Worm (Caenorhabditis elegans): ENCODE data around the gene ugt-34.

ce11 chrV:10693749-10694148 lies 37.0 kb upstream of the ugt-34 start:
- no peak for TF ChIP-seq ces-1 (GFP tag; optimal IDR thresholded peaks at IDR 0.05)
- no peak for TF ChIP-seq egl-27 (tag; optimal IDR thresholded peaks at IDR 0.05)
- TF ChIP-seq grh-1 (GFP tag; IDR thresholded peaks at IDR 0.05): no peak
- TF ChIP-seq nhr-28 (tag; optimal IDR thresholded peaks at IDR 0.05): no peak
- TF ChIP-seq lin-13 (GFP tag; optimal IDR thresholded peaks at IDR 0.05): no peak
- no peak for TF ChIP-seq ama-1 (optimal IDR thresholded peaks at IDR 0.05)
- no peak for TF ChIP-seq mep-1 (tag; optimal IDR thresholded peaks at IDR 0.05)

All from whole organism, L1 larva.